Fruit fly (Drosophila melanogaster) whole organism, embryonic: ENCODE measurements around the gene CG4462.
A peak's percentile ranks its signal among the peaks of the same experiment; 100 is the strongest.

Experiments
- Atf6 ChIP-seq: fragments of 200-800 bp; sonication (Bioruptor generic); IDR thresholded peaks from 2 replicates; pipeline ENCODE4 v1.3.6; 2022; ENCODE audit warnings: missing biosample characterization, missing genetic modification characterization
- BEAF-32 ChIP-seq: fragments of 200-800 bp; sonication (Bioruptor generic); optimal IDR thresholded peaks from 3 replicates; lab custom pipeline; 2017; ENCODE audit warnings: missing biosample characterization, missing genetic modification characterization, mild to moderate bottlenecking, moderate library complexity, missing genetic modification reagents
- CG10147 ChIP-seq: fragments of 200-800 bp; sonication (Bioruptor generic); optimal IDR thresholded peaks from 2 replicates; lab custom pipeline; 2019; ENCODE audit warnings: missing biosample characterization, mild to moderate bottlenecking, missing genetic modification characterization, moderate library complexity
- CG11723 ChIP-seq: fragments of 200-800 bp; sonication (Bioruptor generic); optimal IDR thresholded peaks from 2 replicates; lab custom pipeline; 2017; ENCODE audit warnings: missing biosample characterization, mild to moderate bottlenecking, missing genetic modification characterization
- CG12391 ChIP-seq: fragments of 200-800 bp; sonication (Bioruptor generic); optimal IDR thresholded peaks from 3 replicates; lab custom pipeline; 2018; ENCODE audit warnings: missing biosample characterization, mild to moderate bottlenecking, missing genetic modification characterization, moderate library complexity
- CG12659 ChIP-seq: fragments of 200-800 bp; sonication (Bioruptor generic); optimal IDR thresholded peaks from 3 replicates; lab custom pipeline; 2017; ENCODE audit warnings: mild to moderate bottlenecking, missing biosample characterization, missing genetic modification reagents, missing genetic modification characterization
- CG13624 ChIP-seq: fragments of 200-800 bp; sonication (Bioruptor generic); optimal IDR thresholded peaks from 2 replicates; lab custom pipeline; 2016; ENCODE audit warnings: missing biosample characterization, missing genetic modification characterization
- CG14014 ChIP-seq: fragments of 200-800 bp; sonication (Bioruptor generic); IDR thresholded peaks from 2 replicates; pipeline ENCODE4 v1.3.6; 2022; ENCODE audit warnings: missing biosample characterization, missing genetic modification characterization
- CG1647 ChIP-seq: fragments of 200-800 bp; sonication (Bioruptor generic); optimal IDR thresholded peaks from 3 replicates; lab custom pipeline; 2016; ENCODE audit warnings: missing biosample characterization, missing genetic modification characterization
- CG17186 ChIP-seq: fragments of 200-800 bp; sonication (Bioruptor generic); optimal IDR thresholded peaks from 3 replicates; lab custom pipeline; 2017; ENCODE audit warnings: missing biosample characterization, missing genetic modification reagents, missing genetic modification characterization
- CG3838 ChIP-seq: fragments of 200-800 bp; sonication (Bioruptor generic); optimal IDR thresholded peaks from 3 replicates; lab custom pipeline; 2016; ENCODE audit warnings: missing biosample characterization, missing genetic modification characterization
- CG4282 ChIP-seq: fragments of 200-800 bp; sonication (Bioruptor generic); optimal IDR thresholded peaks from 2 replicates; lab custom pipeline; 2016; ENCODE audit warnings: missing biosample characterization, missing genetic modification characterization
- CG4328 ChIP-seq: fragments of 200-800 bp; sonication (Bioruptor generic); optimal IDR thresholded peaks from 3 replicates; lab custom pipeline; 2017; ENCODE audit warnings: missing biosample characterization, missing genetic modification reagents, missing genetic modification characterization
- CG4617 ChIP-seq: fragments of 200-800 bp; sonication (Bioruptor generic); optimal IDR thresholded peaks from 3 replicates; lab custom pipeline; 2016; ENCODE audit warnings: missing biosample characterization, missing genetic modification characterization, borderline replicate concordance
- CG4820 ChIP-seq: fragments of 200-800 bp; sonication (Bioruptor generic); optimal IDR thresholded peaks from 3 replicates; lab custom pipeline; 2016; ENCODE audit warnings: missing biosample characterization, missing genetic modification characterization
- CG6791 ChIP-seq: fragments of 200-800 bp; sonication (Bioruptor generic); IDR thresholded peaks from 3 replicates; pipeline ENCODE4 v1.3.6; 2022; ENCODE audit warnings: missing biosample characterization, missing genetic modification characterization; ENCODE audit not compliant: partially characterized antibody
- CG9609 ChIP-seq: fragments of 200-800 bp; sonication (Bioruptor generic); optimal IDR thresholded peaks from 3 replicates; lab custom pipeline; 2016; ENCODE audit warnings: missing biosample characterization, missing genetic modification characterization
- CG9797 ChIP-seq: fragments of 200-800 bp; sonication (Bioruptor generic); optimal IDR thresholded peaks from 3 replicates; lab custom pipeline; 2018; ENCODE audit warnings: missing biosample characterization, mild to moderate bottlenecking, missing genetic modification characterization
- CG9817 ChIP-seq: fragments of 200-800 bp; sonication (Bioruptor generic); optimal IDR thresholded peaks from 2 replicates; lab custom pipeline; 2018; ENCODE audit warnings: missing biosample characterization, mild to moderate bottlenecking, missing genetic modification characterization, moderate library complexity
- Dad ChIP-seq: fragments of 200-800 bp; sonication (Bioruptor generic); optimal IDR thresholded peaks from 3 replicates; lab custom pipeline; 2016; ENCODE audit warnings: missing biosample characterization, missing genetic modification characterization
- Dek ChIP-seq: fragments of 200-800 bp; sonication (Bioruptor generic); optimal IDR thresholded peaks from 3 replicates; lab custom pipeline; 2019; ENCODE audit warnings: missing biosample characterization, mild to moderate bottlenecking, missing genetic modification characterization, moderate library complexity
- Ets97D ChIP-seq: fragments of 200-800 bp; sonication (Bioruptor generic); optimal IDR thresholded peaks from 3 replicates; lab custom pipeline; 2016; ENCODE audit warnings: missing biosample characterization, missing genetic modification characterization
- Fer1 ChIP-seq: fragments of 200-800 bp; sonication (Bioruptor generic); optimal IDR thresholded peaks from 2 replicates; lab custom pipeline; 2017; ENCODE audit warnings: missing biosample characterization, mild to moderate bottlenecking, missing genetic modification characterization
- HLH4C ChIP-seq: fragments of 200-800 bp; sonication (Bioruptor generic); IDR thresholded peaks from 3 replicates; pipeline ENCODE4 v1.3.6; 2022; ENCODE audit warnings: missing biosample characterization, missing genetic modification characterization; ENCODE audit not compliant: partially characterized antibody
- Hand ChIP-seq: fragments of 200-800 bp; sonication (Bioruptor generic); optimal IDR thresholded peaks from 2 replicates; lab custom pipeline; 2017; ENCODE audit warnings: mild to moderate bottlenecking, missing biosample characterization, missing genetic modification reagents, missing genetic modification characterization
- Kr ChIP-seq: fragments of 200-800 bp; sonication (Bioruptor generic); optimal IDR thresholded peaks from 2 replicates; lab custom pipeline; 2017; ENCODE audit warnings: missing biosample characterization, mild to moderate bottlenecking, missing genetic modification characterization
- Med ChIP-seq: fragments of 200-800 bp; sonication (Bioruptor generic); peaks from one replicate; lab custom pipeline; 2016; ENCODE audit warnings: missing biosample characterization, missing genetic modification characterization, mild to moderate bottlenecking, inconsistent platforms, moderate library complexity
- Pdp1 ChIP-seq, 2 experiments: fragments of 200-800 bp; sonication (Bioruptor generic); optimal IDR thresholded peaks; 3 replicates each; lab custom pipeline; 2016; ENCODE audit warnings: missing biosample characterization in 2 of 2, missing genetic modification characterization in 2 of 2, mild to moderate bottlenecking in 1 of 2, moderate library complexity in 1 of 2
- Rfx ChIP-seq: fragments of 200-800 bp; sonication (Bioruptor generic); IDR thresholded peaks from 2 replicates; pipeline ENCODE4 v1.3.6; 2022; ENCODE audit warnings: missing biosample characterization, missing genetic modification characterization
- ab ChIP-seq: fragments of 200-800 bp; sonication (Bioruptor generic); optimal IDR thresholded peaks from 2 replicates; lab custom pipeline; 2016; ENCODE audit warnings: missing biosample characterization, missing genetic modification characterization
- abd-A ChIP-seq: fragments of 200-800 bp; sonication (Bioruptor generic); optimal IDR thresholded peaks from 3 replicates; lab custom pipeline; 2019; ENCODE audit warnings: missing biosample characterization, mild to moderate bottlenecking, missing genetic modification characterization, moderate library complexity
- ato ChIP-seq: fragments of 200-800 bp; sonication (Bioruptor generic); IDR thresholded peaks from 2 replicates; pipeline ENCODE4 v1.3.6; 2022; ENCODE audit warnings: missing biosample characterization, missing genetic modification characterization; ENCODE audit not compliant: partially characterized antibody
- cg ChIP-seq: fragments of 200-800 bp; sonication (Bioruptor generic); optimal IDR thresholded peaks from 3 replicates; lab custom pipeline; 2019; ENCODE audit warnings: missing biosample characterization, mild to moderate bottlenecking, missing genetic modification characterization, moderate library complexity
- chinmo ChIP-seq: fragments of 200-800 bp; sonication (Bioruptor generic); IDR thresholded peaks from 4 replicates; pipeline ENCODE4 v1.3.6; 2022; ENCODE audit warnings: missing biosample characterization, missing genetic modification characterization; ENCODE audit not compliant: partially characterized antibody
- corto ChIP-seq: fragments of 200-800 bp; sonication (Bioruptor generic); optimal IDR thresholded peaks from 2 replicates; lab custom pipeline; 2016; ENCODE audit warnings: missing biosample characterization, mild to moderate bottlenecking, missing genetic modification characterization, moderate library complexity
- crp ChIP-seq, 2 experiments: fragments of 200-800 bp; sonication (Bioruptor generic); optimal IDR thresholded peaks; 2 replicates in 1 of 2; 3 replicates in 1 of 2; lab custom pipeline; 2017; ENCODE audit warnings: missing biosample characterization in 2 of 2, missing genetic modification characterization in 2 of 2, mild to moderate bottlenecking in 1 of 2, moderate library complexity in 1 of 2
- dm ChIP-seq: fragments of 200-800 bp; sonication (Bioruptor generic); optimal IDR thresholded peaks from 3 replicates; lab custom pipeline; 2016; ENCODE audit warnings: missing biosample characterization, missing genetic modification characterization
- dmrt11E ChIP-seq: fragments of 200-800 bp; sonication (Bioruptor generic); optimal IDR thresholded peaks from 3 replicates; lab custom pipeline; 2018; ENCODE audit warnings: missing biosample characterization, mild to moderate bottlenecking, missing genetic modification characterization, moderate library complexity
- en ChIP-seq: fragments of 200-800 bp; sonication (Bioruptor generic); optimal IDR thresholded peaks from 2 replicates; lab custom pipeline; 2016; ENCODE audit warnings: missing biosample characterization, missing genetic modification characterization
- eve ChIP-seq, 2 experiments: fragments of >200 bp; optimal IDR thresholded peaks; 2 replicates each; lab custom pipeline; 2017; ENCODE audit warnings: missing biosample characterization in 2 of 2, missing genetic modification characterization in 2 of 2
- exex ChIP-seq: fragments of 200-800 bp; sonication (Bioruptor generic); optimal IDR thresholded peaks from 4 replicates; lab custom pipeline; 2018; ENCODE audit warnings: missing biosample characterization, mild to moderate bottlenecking, missing genetic modification characterization, moderate library complexity
- gce ChIP-seq: fragments of 200-800 bp; sonication (Bioruptor generic); IDR thresholded peaks from 3 replicates; pipeline ENCODE4 v1.3.6; 2022; ENCODE audit warnings: missing biosample characterization, missing genetic modification characterization
- jing ChIP-seq: fragments of 200-800 bp; sonication (Bioruptor generic); optimal IDR thresholded peaks from 2 replicates; lab custom pipeline; 2018; ENCODE audit warnings: missing biosample characterization, mild to moderate bottlenecking, missing genetic modification characterization
- repo ChIP-seq: fragments of 200-800 bp; sonication (Bioruptor generic); optimal IDR thresholded peaks from 2 replicates; lab custom pipeline; 2016; ENCODE audit warnings: missing biosample characterization, missing genetic modification characterization
- stwl ChIP-seq: fragments of 200-800 bp; sonication (Bioruptor generic); optimal IDR thresholded peaks from 3 replicates; lab custom pipeline; 2018; ENCODE audit warnings: missing biosample characterization, mild to moderate bottlenecking, missing genetic modification characterization, moderate library complexity
- sug ChIP-seq: fragments of 200-800 bp; optimal IDR thresholded peaks from 2 replicates; lab custom pipeline; 2019; ENCODE audit warnings: missing biosample characterization, mild to moderate bottlenecking, missing genetic modification characterization, moderate library complexity
- zen2 ChIP-seq: fragments of 200-800 bp; sonication (Bioruptor generic); IDR thresholded peaks from 3 replicates; pipeline ENCODE4 v1.3.6; 2022; ENCODE audit warnings: missing biosample characterization, missing genetic modification characterization; ENCODE audit not compliant: partially characterized antibody

CG4462 gene

dm6 chr3R:19902926-19903739 lies 22.0 kb downstream of the CG4462 start, which contains the start of gene ClpX (continued):
- TF ChIP-seq Kr (GFP tag; lab: Kevin White, UChicago) (no peak), en (GFP tag; lab: Kevin White, UChicago) (no peak), CG4617 (peak; percentile 58), Pdp1 (GFP tag; optimal IDR thresholded peaks at IDR 0.05; lab: Kevin White, UChicago) (peak in 1 of 2 experiments; percentile 59), zen2 (peak; percentile 28; the same call in 1 of the 3 replicates), CG12391 (peak; percentile 7), CG4282 (peak; percentile 42), Rfx (GFP tag; lab: Robert Waterston, UW) (0 out of 2 replicates have a peak, but pooled peaks have one; percentile 14), abd-A (tag; lab: Kevin White, UChicago) (no peak), chinmo (GFP tag; lab: Robert Waterston, UW) (0 out of 4 replicates have a peak, but pooled peaks have one; percentile 41), jing (GFP tag; lab: Kevin White, UChicago) (no peak), crp (GFP tag; optimal IDR thresholded peaks at IDR 0.05; lab: Kevin White, UChicago) (peak; percentile 82 to 97), CG6791 (peak; percentile 75), dmrt11E (tag; lab: Kevin White, UChicago) (no peak), HLH4C (GFP tag; lab: Robert Waterston, UW) (peak; percentile 79), eve (GFP tag; optimal IDR thresholded peaks at IDR 0.05; lab: Kevin White, UChicago) (no peak), exex (tag; lab: Kevin White, UChicago) (peak; percentile 18), BEAF-32 (GFP tag; lab: Kevin White, UChicago) (peak; percentile 71), CG17186 (peak; percentile 81), CG11723 (GFP tag; lab: Kevin White, UChicago) (no peak), Ets97D (GFP tag; lab: Kevin White, UChicago) (no peak), CG1647 (no peak), Med (GFP tag; lab: Kevin White, UChicago) (peak; percentile 81), corto (GFP tag; lab: Kevin White, UChicago) (no peak), dm (peak; percentile 9), CG10147 (peak; percentile 29), CG4328 (GFP tag; lab: Kevin White, UChicago) (no peak), CG13624 (GFP tag; lab: Kevin White, UChicago) (peak; percentile 55), gce (GFP tag; lab: Robert Waterston, UW) (no peak), ato (GFP tag; lab: Robert Waterston, UW) (peak; percentile 60), Fer1 (GFP tag; lab: Kevin White, UChicago) (peak; percentile 27), CG3838 (no peak), sug (tag; lab: Kevin White, UChicago) (peak; percentile 42), Dek (tag; lab: Kevin White, UChicago) (peak; percentile 20), cg (GFP tag; lab: Kevin White, UChicago) (peak; percentile 72), Atf6 (GFP tag; lab: Robert Waterston, UW) (no peak), CG4820 (no peak), repo (no peak), CG12659 (GFP tag; lab: Kevin White, UChicago) (peak; percentile 54), Hand (GFP tag; lab: Kevin White, UChicago) (no peak), stwl (tag; lab: Kevin White, UChicago) (peak; percentile 68), CG9797 (GFP tag; lab: Kevin White, UChicago) (peak; percentile 23), CG9817 (tag; lab: Kevin White, UChicago) (no peak), CG14014 (GFP tag; lab: Robert Waterston, UW) (no peak), ab (no peak), Dad (GFP tag; lab: Kevin White, UChicago) (peak; percentile 50), CG9609 (GFP tag; lab: Kevin White, UChicago) (no peak)
